Fruit fly (Drosophila melanogaster) whole organism, embryonic: ENCODE results near the gene Nsun2.

Experiments used
- Adf1 ChIP-seq: fragments of 200-800 bp; sonication (Bioruptor generic); IDR thresholded peaks from 2 replicates; pipeline ENCODE4 v1.3.6; 2022; ENCODE audit warnings: missing biosample characterization, missing genetic modification characterization
- B-H1 ChIP-seq: fragments of 200-800 bp; sonication (Bioruptor generic); IDR thresholded peaks from 3 replicates; pipeline ENCODE4 v1.3.6; 2022; ENCODE audit warnings: missing biosample characterization, missing genetic modification characterization
- BEAF-32 ChIP-seq: fragments of 200-800 bp; sonication (Bioruptor generic); optimal IDR thresholded peaks from 3 replicates; lab custom pipeline; 2017; ENCODE audit warnings: missing biosample characterization, missing genetic modification characterization, mild to moderate bottlenecking, moderate library complexity, missing genetic modification reagents
- Bteb2 ChIP-seq: fragments of 200-800 bp; sonication (Bioruptor generic); optimal IDR thresholded peaks from 2 replicates; lab custom pipeline; 2016; ENCODE audit warnings: missing biosample characterization, missing genetic modification characterization
- CG11398 ChIP-seq: fragments of 200-800 bp; sonication (Bioruptor generic); optimal IDR thresholded peaks from 2 replicates; lab custom pipeline; 2016; ENCODE audit warnings: missing biosample characterization, missing genetic modification characterization
- CG14667 ChIP-seq: fragments of 200-800 bp; sonication (Bioruptor generic); IDR thresholded peaks from 2 replicates; pipeline ENCODE4 v1.3.6; 2022; ENCODE audit warnings: missing biosample characterization, missing genetic modification characterization
- CG1603 ChIP-seq: fragments of 200-800 bp; sonication (Bioruptor generic); optimal IDR thresholded peaks from 2 replicates; lab custom pipeline; 2019; ENCODE audit warnings: missing biosample characterization, mild to moderate bottlenecking, missing genetic modification characterization, moderate library complexity
- CG17359 ChIP-seq: fragments of 200-800 bp; sonication (Bioruptor generic); optimal IDR thresholded peaks from 3 replicates; lab custom pipeline; 2018; ENCODE audit warnings: missing biosample characterization, mild to moderate bottlenecking, missing genetic modification characterization, moderate library complexity
- CG17612 ChIP-seq: fragments of 200-800 bp; sonication (Bioruptor generic); IDR thresholded peaks from 2 replicates; pipeline ENCODE4 v1.3.6; 2022; ENCODE audit warnings: missing biosample characterization, missing genetic modification characterization
- CG17912 ChIP-seq: fragments of 200-800 bp; sonication (Bioruptor generic); optimal IDR thresholded peaks from 2 replicates; lab custom pipeline; 2018; ENCODE audit warnings: missing biosample characterization, mild to moderate bottlenecking, missing genetic modification characterization
- CG3995 ChIP-seq: fragments of 200-800 bp; sonication (Bioruptor generic); optimal IDR thresholded peaks from 3 replicates; lab custom pipeline; 2016; ENCODE audit warnings: missing biosample characterization, missing genetic modification characterization
- CG43689 ChIP-seq: fragments of 200-800 bp; sonication (Bioruptor generic); IDR thresholded peaks from 2 replicates; pipeline ENCODE4 v1.3.6; 2022; ENCODE audit warnings: missing biosample characterization, missing genetic modification characterization
- CG4617 ChIP-seq: fragments of 200-800 bp; sonication (Bioruptor generic); optimal IDR thresholded peaks from 3 replicates; lab custom pipeline; 2016; ENCODE audit warnings: missing biosample characterization, missing genetic modification characterization, borderline replicate concordance
- CG7372 ChIP-seq: fragments of 200-800 bp; sonication (Bioruptor generic); IDR thresholded peaks from 2 replicates; pipeline ENCODE4 v1.3.6; 2022; ENCODE audit warnings: missing biosample characterization, missing genetic modification characterization
- CG7786 ChIP-seq: fragments of 200-800 bp; sonication (Bioruptor generic); optimal IDR thresholded peaks from 2 replicates; lab custom pipeline; 2016; ENCODE audit warnings: missing biosample characterization, missing genetic modification characterization
- CG7987 ChIP-seq: fragments of 200-800 bp; sonication (Bioruptor generic); optimal IDR thresholded peaks from 2 replicates; lab custom pipeline; 2018; ENCODE audit warnings: missing biosample characterization, mild to moderate bottlenecking, missing genetic modification characterization, moderate library complexity
- CG8290 ChIP-seq, 3 experiments: fragments of 200-800 bp; sonication (Bioruptor generic); optimal IDR thresholded peaks; 2 replicates each; lab custom pipeline; 2016 to 2019; ENCODE audit warnings: missing biosample characterization in 3 of 3, missing genetic modification characterization in 3 of 3, mild to moderate bottlenecking in 2 of 3, moderate library complexity in 1 of 3
- Doc2 ChIP-seq: fragments of 200-800 bp; sonication (Bioruptor generic); IDR thresholded peaks from 2 replicates; pipeline ENCODE4 v1.3.6; 2022; ENCODE audit warnings: missing biosample characterization, missing genetic modification characterization
- Ets97D ChIP-seq: fragments of 200-800 bp; sonication (Bioruptor generic); optimal IDR thresholded peaks from 3 replicates; lab custom pipeline; 2016; ENCODE audit warnings: missing biosample characterization, missing genetic modification characterization
- Fer1 ChIP-seq: fragments of 200-800 bp; sonication (Bioruptor generic); optimal IDR thresholded peaks from 2 replicates; lab custom pipeline; 2017; ENCODE audit warnings: missing biosample characterization, mild to moderate bottlenecking, missing genetic modification characterization
- Fer2 ChIP-seq: fragments of 200-800 bp; sonication (Bioruptor generic); optimal IDR thresholded peaks from 2 replicates; lab custom pipeline; 2018; ENCODE audit warnings: missing biosample characterization, mild to moderate bottlenecking, missing genetic modification characterization, moderate library complexity
- HmgZ ChIP-seq: fragments of 200-800 bp; sonication (Bioruptor generic); optimal IDR thresholded peaks from 2 replicates; lab custom pipeline; 2018; ENCODE audit warnings: missing biosample characterization, mild to moderate bottlenecking, missing genetic modification characterization
- NC2β ChIP-seq: fragments of 200-800 bp; sonication (Bioruptor generic); optimal IDR thresholded peaks from 2 replicates; lab custom pipeline; 2016; ENCODE audit warnings: missing biosample characterization, missing genetic modification characterization
- NFAT ChIP-seq: fragments of 200-800 bp; sonication (Bioruptor generic); IDR thresholded peaks from 2 replicates; pipeline ENCODE4 v1.3.6; 2022; ENCODE audit warnings: missing biosample characterization, missing genetic modification characterization
- Ptx1 ChIP-seq: fragments of 200-800 bp; sonication (Bioruptor generic); IDR thresholded peaks from 2 replicates; pipeline ENCODE4 v1.3.6; 2022; ENCODE audit warnings: missing biosample characterization, missing genetic modification characterization
- Sox100B ChIP-seq: fragments of 200-800 bp; sonication (Bioruptor generic); optimal IDR thresholded peaks from 3 replicates; lab custom pipeline; 2018; ENCODE audit warnings: missing biosample characterization, mild to moderate bottlenecking, missing genetic modification characterization
- ac ChIP-seq: fragments of 200-800 bp; sonication (Bioruptor generic); optimal IDR thresholded peaks from 3 replicates; lab custom pipeline; 2017; ENCODE audit warnings: missing biosample characterization, mild to moderate bottlenecking, missing genetic modification characterization
- chn ChIP-seq: fragments of 200-800 bp; sonication (Bioruptor generic); optimal IDR thresholded peaks from 2 replicates; lab custom pipeline; 2016; ENCODE audit warnings: missing biosample characterization, missing genetic modification characterization
- crp ChIP-seq, 2 experiments: fragments of 200-800 bp; sonication (Bioruptor generic); optimal IDR thresholded peaks; 2 replicates in 1 of 2; 3 replicates in 1 of 2; lab custom pipeline; 2017; ENCODE audit warnings: missing biosample characterization in 2 of 2, missing genetic modification characterization in 2 of 2, mild to moderate bottlenecking in 1 of 2, moderate library complexity in 1 of 2
- ewg ChIP-seq: fragments of 200-800 bp; sonication (Bioruptor generic); optimal IDR thresholded peaks from 3 replicates; lab custom pipeline; 2017; ENCODE audit warnings: mild to moderate bottlenecking, missing biosample characterization, missing genetic modification reagents, missing genetic modification characterization
- eyg ChIP-seq: fragments of 200-800 bp; sonication (Bioruptor generic); optimal IDR thresholded peaks from 3 replicates; lab custom pipeline; 2016; ENCODE audit warnings: missing biosample characterization, missing genetic modification characterization
- fu2 ChIP-seq: fragments of 200-800 bp; sonication (Bioruptor generic); optimal IDR thresholded peaks from 2 replicates; lab custom pipeline; 2016; ENCODE audit warnings: missing biosample characterization, missing genetic modification characterization
- gcm2 ChIP-seq: fragments of 200-800 bp; sonication (Bioruptor generic); optimal IDR thresholded peaks from 2 replicates; lab custom pipeline; 2016; ENCODE audit warnings: missing biosample characterization, missing genetic modification characterization
- ham ChIP-seq: fragments of 200-800 bp; sonication (Bioruptor generic); IDR thresholded peaks from 2 replicates; pipeline ENCODE4 v1.3.6; 2022; ENCODE audit warnings: missing biosample characterization, missing genetic modification characterization
- her ChIP-seq: fragments of 200-800 bp; sonication (Bioruptor generic); optimal IDR thresholded peaks from 2 replicates; lab custom pipeline; 2016; ENCODE audit warnings: missing biosample characterization, missing genetic modification characterization
- jing ChIP-seq: fragments of 200-800 bp; sonication (Bioruptor generic); optimal IDR thresholded peaks from 2 replicates; lab custom pipeline; 2018; ENCODE audit warnings: missing biosample characterization, mild to moderate bottlenecking, missing genetic modification characterization
- knrl ChIP-seq: fragments of 200-800 bp; sonication (Bioruptor generic); IDR thresholded peaks from 3 replicates; pipeline ENCODE4 v1.3.6; 2022; ENCODE audit warnings: missing biosample characterization, missing genetic modification characterization; ENCODE audit not compliant: partially characterized antibody
- lola ChIP-seq, 3 experiments: fragments of >200 bp in 2 of 3; fragments of 200-800 bp in 1 of 3; sonication (Bioruptor generic) in 1 of 3; optimal IDR thresholded peaks; 2 replicates each; lab custom pipeline; 2017 to 2019; ENCODE audit warnings: missing biosample characterization in 3 of 3, missing genetic modification characterization in 3 of 3, mild to moderate bottlenecking in 1 of 3, moderate library complexity in 1 of 3
- mirr ChIP-seq: fragments of 200-800 bp; sonication (Bioruptor generic); optimal IDR thresholded peaks from 3 replicates; lab custom pipeline; 2018; ENCODE audit warnings: missing biosample characterization, mild to moderate bottlenecking, missing genetic modification characterization
- nerfin-2 ChIP-seq: fragments of 200-800 bp; sonication (Bioruptor generic); IDR thresholded peaks from 2 replicates; pipeline ENCODE4 v1.3.6; 2022; ENCODE audit warnings: missing biosample characterization, missing genetic modification characterization; ENCODE audit not compliant: partially characterized antibody
- nmo ChIP-seq: fragments of 200-800 bp; sonication (Bioruptor generic); optimal IDR thresholded peaks from 2 replicates; lab custom pipeline; 2018; ENCODE audit warnings: missing biosample characterization, mild to moderate bottlenecking, missing genetic modification characterization, moderate library complexity
- onecut ChIP-seq: fragments of 200-800 bp; sonication (Bioruptor generic); IDR thresholded peaks from 2 replicates; pipeline ENCODE4 v1.3.6; 2022; ENCODE audit warnings: missing biosample characterization, missing genetic modification characterization
- otp ChIP-seq: fragments of 200-800 bp; sonication (Bioruptor generic); IDR thresholded peaks from 3 replicates; pipeline ENCODE4, ENCODE4 v1.3.6; 2022; ENCODE audit warnings: missing biosample characterization, missing genetic modification characterization
- pho ChIP-seq: fragments of 200-800 bp; sonication (Bioruptor generic); optimal IDR thresholded peaks from 2 replicates; lab custom pipeline; 2016; ENCODE audit warnings: missing biosample characterization, missing genetic modification characterization
- sisA ChIP-seq: fragments of 200-800 bp; sonication (Bioruptor generic); IDR thresholded peaks from 2 replicates; pipeline ENCODE4 v1.3.6; 2022; ENCODE audit warnings: missing biosample characterization, missing genetic modification characterization
- sna ChIP-seq: fragments of 200-800 bp; sonication (Bioruptor generic); IDR thresholded peaks from 2 replicates; pipeline ENCODE4 v1.3.6; 2022; ENCODE audit warnings: missing biosample characterization, missing genetic modification characterization; ENCODE audit not compliant: partially characterized antibody
- tna ChIP-seq: fragments of 200-800 bp; sonication (Bioruptor generic); IDR thresholded peaks from 2 replicates; pipeline ENCODE4 v1.3.6; 2022; ENCODE audit warnings: missing biosample characterization, missing genetic modification characterization; ENCODE audit not compliant: partially characterized antibody
- tx ChIP-seq: fragments of 200-800 bp; sonication (Bioruptor generic); optimal IDR thresholded peaks from 2 replicates; lab custom pipeline; 2016; ENCODE audit warnings: missing biosample characterization, missing genetic modification characterization
- unc-4 ChIP-seq: fragments of 200-800 bp; sonication (Bioruptor generic); IDR thresholded peaks from 2 replicates; pipeline ENCODE4 v1.3.6; 2022; ENCODE audit warnings: missing biosample characterization, missing genetic modification characterization; ENCODE audit not compliant: partially characterized antibody
- zfh1 ChIP-seq: fragments of 200-800 bp; sonication (Bioruptor generic); IDR thresholded peaks from 3 replicates; pipeline ENCODE4 v1.3.6; 2022; ENCODE audit warnings: missing biosample characterization, missing genetic modification characterization

The Nsun2 gene

dm6 chrX:4131049-4131629, 17.6 kb upstream of the Nsun2 start, which contains the start of gene GlcAT-I (continued):
- TF ChIP-seq ac (GFP tag; lab: Kevin White, UChicago) (no peak), Ptx1 (no peak), unc-4 (GFP tag; lab: Robert Waterston, UW) (peak; percentile 60), her (GFP tag; lab: Kevin White, UChicago) (no peak), CG17612 (no peak), crp (GFP tag; optimal IDR thresholded peaks at IDR 0.05; lab: Kevin White, UChicago) (no peak), ewg (GFP tag; lab: Kevin White, UChicago) (no peak), Fer1 (no peak), CG14667 (GFP tag; lab: Robert Waterston, UW) (no peak), CG11398 (GFP tag; lab: Kevin White, UChicago) (no peak), zfh1 (GFP tag; lab: Robert Waterston, UW) (no peak), CG8290 (GFP tag; optimal IDR thresholded peaks at IDR 0.05; lab: Kevin White, UChicago) (no peak), CG8290 (tag; optimal IDR thresholded peaks at IDR 0.05; lab: Kevin White, UChicago) (no peak), CG1603 (tag; lab: Kevin White, UChicago) (peak; percentile 43), nmo (peak; percentile 4), Bteb2 (GFP tag; lab: Kevin White, UChicago) (no peak), knrl (peak; percentile 41; the same call in 1 of the 3 replicates), NC2β (GFP tag; lab: Kevin White, UChicago) (no peak), Sox100B (GFP tag; lab: Kevin White, UChicago) (no peak), eyg (GFP tag; lab: Kevin White, UChicago) (no peak), sisA (GFP tag; lab: Robert Waterston, UW) (no peak), ham (no peak), sna (GFP tag; lab: Robert Waterston, UW) (0 out of 2 replicates have a peak, but pooled peaks have one; percentile 44), CG7987 (GFP tag; lab: Kevin White, UChicago) (no peak), tx (GFP tag; lab: Kevin White, UChicago) (no peak), chn (no peak), nerfin-2 (GFP tag; lab: Robert Waterston, UW) (no peak), CG4617 (GFP tag; lab: Kevin White, UChicago) (peak; percentile 64), onecut (GFP tag; lab: Robert Waterston, UW) (no peak), mirr (GFP tag; lab: Kevin White, UChicago) (no peak), CG7372 (GFP tag; lab: Robert Waterston, UW) (no peak), HmgZ (tag; lab: Kevin White, UChicago) (peak; percentile 22), gcm2 (GFP tag; lab: Kevin White, UChicago) (no peak), otp (no peak), pho (no peak), CG17912 (GFP tag; lab: Kevin White, UChicago) (no peak), CG3995 (GFP tag; lab: Kevin White, UChicago) (no peak), lola (GFP tag; optimal IDR thresholded peaks at IDR 0.05; lab: Kevin White, UChicago) (no peak), jing (GFP tag; lab: Kevin White, UChicago) (no peak), tna (GFP tag; lab: Robert Waterston, UW) (no peak), Adf1 (GFP tag; lab: Robert Waterston, UW) (no peak), Ets97D (peak; percentile 47), NFAT (GFP tag; lab: Robert Waterston, UW) (no peak), BEAF-32 (GFP tag; lab: Kevin White, UChicago) (peak; percentile 73), CG43689 (GFP tag; lab: Robert Waterston, UW) (no peak), B-H1 (no peak), CG17359 (tag; lab: Kevin White, UChicago) (no peak), CG7786 (no peak), Fer2 (no peak), Doc2 (GFP tag; lab: Robert Waterston, UW) (no peak), fu2 (no peak)
